Fruit fly (Drosophila melanogaster): ENCODE results near the gene Apc2.

dm6 chr3R:24206341-24207114 lies 42.8 kb downstream of the Apc2 start:
- TF ChIP-seq nom (GFP tag; optimal IDR thresholded peaks at IDR 0.05): no peak
- TF ChIP-seq Ravus (GFP tag; IDR thresholded peaks at IDR 0.05): no peak
- TF ChIP-seq CG18764 (GFP tag; optimal IDR thresholded peaks at IDR 0.05): no peak
- no peak for TF ChIP-seq fd102C (GFP tag; optimal IDR thresholded peaks at IDR 0.05)
- TF ChIP-seq CG4360 (GFP tag; IDR thresholded peaks at IDR 0.05): no peak
- TF ChIP-seq sna (GFP tag; IDR thresholded peaks at IDR 0.05; ENCODE audit: partially characterized antibody): no peak
- TF ChIP-seq unpg (GFP tag; optimal IDR thresholded peaks at IDR 0.05): peak; percentile 60
- TF ChIP-seq vfl (GFP tag; optimal IDR thresholded peaks at IDR 0.05): no peak
- TF ChIP-seq CG3281 (GFP tag; optimal IDR thresholded peaks at IDR 0.05): no peak
- no peak for TF ChIP-seq CG7271 (tag; optimal IDR thresholded peaks at IDR 0.05)
- TF ChIP-seq CkIIα-i1 (GFP tag; IDR thresholded peaks at IDR 0.05): no peak
- peak; percentile 70 for TF ChIP-seq dysf (GFP tag; IDR thresholded peaks at IDR 0.05)
- no peak for TF ChIP-seq CG9932 (GFP tag; IDR thresholded peaks at IDR 0.05)

Data from whole organism, embryonic.